Fruit fly (Drosophila melanogaster): ENCODE measurements around the gene EndoA.

DNA sequence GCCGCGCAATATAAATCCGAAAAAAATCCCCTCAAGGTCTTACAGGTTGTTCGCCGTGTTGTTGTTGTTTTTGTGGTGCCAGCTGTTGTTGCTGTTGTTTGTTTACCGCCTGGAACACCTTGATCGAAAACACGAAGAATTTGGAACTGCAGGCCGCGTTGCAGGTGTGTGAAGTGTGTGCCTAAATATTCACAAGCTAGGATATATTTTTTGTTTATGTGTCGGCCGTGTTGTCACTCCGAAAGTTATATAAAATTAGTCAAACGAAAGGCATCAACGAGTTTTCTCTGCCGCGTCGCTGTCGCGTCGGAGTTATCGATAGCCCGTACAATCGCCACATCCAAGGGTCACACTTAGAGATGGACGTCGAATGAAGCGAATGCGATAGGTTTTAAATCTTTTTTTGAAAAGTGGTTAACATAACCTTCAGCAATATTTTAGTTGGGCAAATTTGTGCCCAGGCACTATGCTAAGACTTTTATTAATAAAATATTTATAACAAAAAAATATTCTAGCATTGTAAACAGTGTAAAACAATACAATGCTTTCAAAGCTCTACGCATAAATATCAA is 22.0 kb downstream of the EndoA start, which contains the start of gene Mpc1:
- TF ChIP-seq Sp1 (GFP tag; optimal IDR thresholded peaks at IDR 0.05) = no peak
- no peak for TF ChIP-seq ey (GFP tag; optimal IDR thresholded peaks at IDR 0.05)
- TF ChIP-seq Jra (GFP tag; optimal IDR thresholded peaks at IDR 0.05) = no peak
